1 fruit fly cellular context compared by ENCODE assay signal in the genomic region with DNA sequence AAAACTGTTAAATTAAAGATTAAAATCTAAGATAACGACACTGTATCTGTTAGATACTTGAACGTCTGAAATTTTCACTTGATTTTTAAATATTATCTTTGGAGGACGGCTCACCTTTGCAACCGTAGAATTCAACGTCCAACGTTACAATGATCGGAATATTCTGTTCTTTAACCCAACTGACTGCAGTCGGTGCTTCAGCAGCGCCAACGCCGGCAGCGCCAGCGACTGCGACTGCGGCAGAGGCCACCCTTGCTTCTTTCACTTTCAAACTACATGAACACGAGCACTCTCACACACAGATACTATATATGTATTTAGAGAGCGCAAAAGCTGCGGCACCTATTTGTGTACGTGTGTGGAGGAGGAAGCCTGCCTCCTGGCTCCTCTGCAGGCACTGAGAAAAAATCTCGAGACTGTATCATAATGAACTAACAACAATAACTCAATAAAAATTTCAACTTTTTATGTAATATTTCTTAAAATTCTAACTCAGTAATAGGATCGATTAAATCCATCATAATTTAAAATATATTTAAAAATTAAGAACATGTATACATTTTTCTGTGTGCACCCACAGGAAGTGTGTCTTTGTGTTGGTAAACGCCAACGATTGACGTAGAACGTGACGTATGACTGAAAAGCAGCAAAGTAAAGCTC.
TF ChIP-seq lines count a peak whose summit lies in the region.

No protein-coding gene starts in this region.

TF ChIP-seq in whole organism, embryonic, 481 proteins besides CTCF, POLR2A, EP300 and RAD21 (continued from another document and continues in another):
- TF ChIP-seq Antp (GFP tag; optimal IDR thresholded peaks at IDR 0.05; lab: Kevin White, UChicago) (peak; percentile 34), CG7786 (GFP tag; optimal IDR thresholded peaks at IDR 0.05; lab: Kevin White, UChicago) (peak; percentile 3), kay (GFP tag; optimal IDR thresholded peaks at IDR 0.05; lab: Kevin White, UChicago) (peak; percentile 77), CG8388 (GFP tag; optimal IDR thresholded peaks at IDR 0.05; lab: Kevin White, UChicago) (peak; percentile 90), Drgx (GFP tag; IDR thresholded peaks at IDR 0.05; lab: Robert Waterston, UW) (peak; percentile 97), CG4424 (GFP tag; optimal IDR thresholded peaks at IDR 0.05; lab: Kevin White, UChicago) (peak; percentile 90), CG32767 (GFP tag; IDR thresholded peaks at IDR 0.05; lab: Robert Waterston, UW) (peak; percentile 82), toy (GFP tag; IDR thresholded peaks at IDR 0.05; lab: Robert Waterston, UW) (peak; percentile 75; the same call in 1 of the 2 replicates), CG6813 (GFP tag; optimal IDR thresholded peaks at IDR 0.05; lab: Kevin White, UChicago) (peak; percentile 89), slbo (GFP tag; IDR thresholded peaks at IDR 0.05; lab: Robert Waterston, UW) (peak; percentile 95), crc (GFP tag; optimal IDR thresholded peaks at IDR 0.05; lab: Kevin White, UChicago) (no peak), kni (GFP tag; optimal IDR thresholded peaks at IDR 0.05; lab: Kevin White, UChicago) (peak; percentile 23), ssp (GFP tag; IDR thresholded peaks at IDR 0.05; lab: Robert Waterston, UW) (peak; percentile 82), Blimp-1 (GFP tag; optimal IDR thresholded peaks at IDR 0.05; lab: Kevin White, UChicago) (peak; percentile 89), Sox100B (GFP tag; optimal IDR thresholded peaks at IDR 0.05; lab: Kevin White, UChicago) (peak; percentile 86), dati (GFP tag; IDR thresholded peaks at IDR 0.05; lab: Robert Waterston, UW) (peak; percentile 54), gro (GFP tag; optimal IDR thresholded peaks at IDR 0.05; lab: Kevin White, UChicago) (peak; percentile 59), Dad (GFP tag; optimal IDR thresholded peaks at IDR 0.05; lab: Kevin White, UChicago) (peak; percentile 56), Awh (GFP tag; IDR thresholded peaks at IDR 0.05; lab: Robert Waterston, UW) (peak; percentile 84), CG7928 (GFP tag; optimal IDR thresholded peaks at IDR 0.05; lab: Kevin White, UChicago) (peak; percentile 58), CG33213 (GFP tag; optimal IDR thresholded peaks at IDR 0.05; lab: Kevin White, UChicago) (peak; percentile 14), pb (GFP tag; optimal IDR thresholded peaks at IDR 0.05; lab: Kevin White, UChicago) (no peak), HHEX (GFP tag; optimal IDR thresholded peaks at IDR 0.05; lab: Kevin White, UChicago) (peak; percentile 90), CG15269 (tag; optimal IDR thresholded peaks at IDR 0.05; lab: Kevin White, UChicago) (peak; percentile 90), Hey (tag; optimal IDR thresholded peaks at IDR 0.05; lab: Kevin White, UChicago) (peak; percentile 44), CG31388 (GFP tag; optimal IDR thresholded peaks at IDR 0.05; lab: Kevin White, UChicago) (peak; percentile 54), bowl (GFP tag; IDR thresholded peaks at IDR 0.05; lab: Robert Waterston, UW) (no peak), Ets65A (GFP tag; lab: Kevin White, UChicago) (peak; percentile 93), CG32532 (GFP tag; IDR thresholded peaks at IDR 0.05; lab: Robert Waterston, UW) (peak; percentile 96), CG7987 (GFP tag; optimal IDR thresholded peaks at IDR 0.05; lab: Kevin White, UChicago) (peak; percentile 68), CG8924 (tag; optimal IDR thresholded peaks at IDR 0.05; lab: Kevin White, UChicago) (peak; percentile 96), fd102C (GFP tag; optimal IDR thresholded peaks at IDR 0.05; lab: Kevin White, UChicago) (no peak), Asciz (GFP tag; optimal IDR thresholded peaks at IDR 0.05; lab: Kevin White, UChicago) (peak; percentile 82), Bgb (GFP tag; IDR thresholded peaks at IDR 0.05; lab: Robert Waterston, UW; ENCODE audit: partially characterized antibody) (no peak), ase (GFP tag; IDR thresholded peaks at IDR 0.05; lab: Robert Waterston, UW) (peak; percentile 76; the same call in 1 of the 3 replicates), zfh2 (GFP tag; optimal IDR thresholded peaks at IDR 0.05; lab: Kevin White, UChicago) (peak; percentile 43), CG11093 (GFP tag; IDR thresholded peaks at IDR 0.05; lab: Robert Waterston, UW) (peak; percentile 80), Poxn (GFP tag; IDR thresholded peaks at IDR 0.05; lab: Robert Waterston, UW) (peak; percentile 58; the same call in 1 of the 2 replicates), CG13123 (GFP tag; optimal IDR thresholded peaks at IDR 0.05; lab: Kevin White, UChicago) (peak; percentile 76), CG6175 (GFP tag; IDR thresholded peaks at IDR 0.05; lab: Robert Waterston, UW) (peak; percentile 75; the same call in 1 of the 3 replicates), otp (GFP tag; IDR thresholded peaks at IDR 0.05; lab: Robert Waterston, UW) (peak; percentile 70; the same call in 2 of the 3 replicates), CG17802 (tag; optimal IDR thresholded peaks at IDR 0.05; lab: Kevin White, UChicago) (peak; percentile 61), CG6791 (GFP tag; IDR thresholded peaks at IDR 0.05; lab: Robert Waterston, UW; ENCODE audit: partially characterized antibody) (no peak), gt (GFP tag; IDR thresholded peaks at IDR 0.05; lab: Robert Waterston, UW) (peak; percentile 73), jumu (GFP tag; optimal IDR thresholded peaks at IDR 0.05; lab: Kevin White, UChicago) (peak; percentile 33), Doc3 (GFP tag; IDR thresholded peaks at IDR 0.05; lab: Robert Waterston, UW; ENCODE audit: partially characterized antibody) (no peak), slp2 (GFP tag; optimal IDR thresholded peaks at IDR 0.05; lab: Kevin White, UChicago) (peak; percentile 21), CG6272 (GFP tag; IDR thresholded peaks at IDR 0.05; lab: Robert Waterston, UW) (peak; percentile 79), cg (GFP tag; optimal IDR thresholded peaks at IDR 0.05; lab: Kevin White, UChicago) (peak; percentile 80), Dip3 (GFP tag; optimal IDR thresholded peaks at IDR 0.05; lab: Kevin White, UChicago) (peak; percentile 68), CG9437 (GFP tag; optimal IDR thresholded peaks at IDR 0.05; lab: Kevin White, UChicago) (peak; percentile 90), tna (GFP tag; IDR thresholded peaks at IDR 0.05; lab: Robert Waterston, UW; ENCODE audit: partially characterized antibody) (no peak), CG4360 (GFP tag; IDR thresholded peaks at IDR 0.05; lab: Robert Waterston, UW) (peak; percentile 51), odd (GFP tag; optimal IDR thresholded peaks at IDR 0.05; lab: Kevin White, UChicago) (peak; percentile 86), D19A (tag; optimal IDR thresholded peaks at IDR 0.05; lab: Kevin White, UChicago) (peak; percentile 87), CG14014 (GFP tag; IDR thresholded peaks at IDR 0.05; lab: Robert Waterston, UW) (peak; percentile 88), YL-1 (GFP tag; optimal IDR thresholded peaks at IDR 0.05; lab: Kevin White, UChicago) (peak; percentile 73), corto (GFP tag; optimal IDR thresholded peaks at IDR 0.05; lab: Kevin White, UChicago) (peak; percentile 96), CG11695 (GFP tag; IDR thresholded peaks at IDR 0.05; lab: Robert Waterston, UW) (peak; percentile 88), CG11247 (GFP tag; IDR thresholded peaks at IDR 0.05; lab: Robert Waterston, UW) (peak; percentile 80), insv (GFP tag; optimal IDR thresholded peaks at IDR 0.05; lab: Kevin White, UChicago) (peak in 1 of 2 experiments; percentile 60), ab (GFP tag; optimal IDR thresholded peaks at IDR 0.05; lab: Kevin White, UChicago) (no peak), CG14667 (GFP tag; IDR thresholded peaks at IDR 0.05; lab: Robert Waterston, UW) (peak; percentile 87), CG9797 (GFP tag; optimal IDR thresholded peaks at IDR 0.05; lab: Kevin White, UChicago) (no peak), crol (GFP tag; IDR thresholded peaks at IDR 0.05; lab: Robert Waterston, UW) (0 out of 2 replicates have a peak, but pooled peaks have one; percentile 30), btn (GFP tag; optimal IDR thresholded peaks at IDR 0.05; lab: Kevin White, UChicago) (no peak), bab2 (GFP tag; optimal IDR thresholded peaks at IDR 0.05; lab: Kevin White, UChicago) (peak; percentile 46), Dref (GFP tag; IDR thresholded peaks at IDR 0.05; lab: Robert Waterston, UW) (0 out of 2 replicates have a peak, but pooled peaks have one; percentile 27), pzg (GFP tag; optimal IDR thresholded peaks at IDR 0.05; lab: Kevin White, UChicago) (no peak), phol (tag; optimal IDR thresholded peaks at IDR 0.05; lab: Kevin White, UChicago) (peak; percentile 91), Aef1 (GFP tag; IDR thresholded peaks at IDR 0.05; lab: Robert Waterston, UW) (peak; percentile 85), sens (GFP tag; lab: Kevin White, UChicago) (peak; percentile 95), vnd (GFP tag; IDR thresholded peaks at IDR 0.05; lab: Robert Waterston, UW; ENCODE audit: partially characterized antibody) (no peak), nmo (GFP tag; optimal IDR thresholded peaks at IDR 0.05; lab: Kevin White, UChicago) (peak; percentile 93), CrebB (tag; optimal IDR thresholded peaks at IDR 0.05; lab: Kevin White, UChicago) (peak; percentile 88), CG9876 (GFP tag; optimal IDR thresholded peaks at IDR 0.05; lab: Kevin White, UChicago) (no peak), HLH3B (GFP tag; IDR thresholded peaks at IDR 0.05; lab: Robert Waterston, UW) (peak; percentile 91), CG34422 (GFP tag; IDR thresholded peaks at IDR 0.05; lab: Robert Waterston, UW) (peak; percentile 86), seq (GFP tag; IDR thresholded peaks at IDR 0.05; lab: Robert Waterston, UW) (peak; percentile 88), Nf-YB (GFP tag; optimal IDR thresholded peaks at IDR 0.05; lab: Kevin White, UChicago) (peak; percentile 75), HLH4C (GFP tag; IDR thresholded peaks at IDR 0.05; lab: Robert Waterston, UW; ENCODE audit: partially characterized antibody) (no peak), Bteb2 (GFP tag; optimal IDR thresholded peaks at IDR 0.05; lab: Kevin White, UChicago) (peak; percentile 60), Xbp1 (GFP tag; optimal IDR thresholded peaks at IDR 0.05; lab: Kevin White, UChicago) (peak; percentile 90), CG17568 (GFP tag; optimal IDR thresholded peaks at IDR 0.05; lab: Kevin White, UChicago) (peak; percentile 85), sens-2 (GFP tag; IDR thresholded peaks at IDR 0.05; lab: Robert Waterston, UW) (peak; percentile 60; the same call in 1 of the 2 replicates), H2.0 (GFP tag; IDR thresholded peaks at IDR 0.05; lab: Robert Waterston, UW) (peak; percentile 86), CHES-1-like (GFP tag; optimal IDR thresholded peaks at IDR 0.05; lab: Kevin White, UChicago) (peak; percentile 30), CG11696 (GFP tag; IDR thresholded peaks at IDR 0.05; lab: Robert Waterston, UW) (peak; percentile 55; the same call in 1 of the 2 replicates), CG14860 (GFP tag; IDR thresholded peaks at IDR 0.05; lab: Robert Waterston, UW; ENCODE audit: partially characterized antibody) (no peak), CG1529 (GFP tag; optimal IDR thresholded peaks at IDR 0.05; lab: Kevin White, UChicago) (peak; percentile 81), CG17359 (tag; optimal IDR thresholded peaks at IDR 0.05; lab: Kevin White, UChicago) (peak; percentile 91), amos (GFP tag; IDR thresholded peaks at IDR 0.05; lab: Robert Waterston, UW; ENCODE audit: partially characterized antibody) (no peak), tio (GFP tag; optimal IDR thresholded peaks at IDR 0.05; lab: Kevin White, UChicago) (peak; percentile 86), pho (GFP tag; optimal IDR thresholded peaks at IDR 0.05; lab: Kevin White, UChicago) (peak; percentile 67), E2f1 (GFP tag; IDR thresholded peaks at IDR 0.05; lab: Robert Waterston, UW) (peak; percentile 83), pros (GFP tag; optimal IDR thresholded peaks at IDR 0.05; lab: Kevin White, UChicago) (peak; percentile 11), CG30020 (tag; optimal IDR thresholded peaks at IDR 0.05; lab: Kevin White, UChicago) (peak; percentile 61), CG10959 (GFP tag; IDR thresholded peaks at IDR 0.05; lab: Robert Waterston, UW) (peak; percentile 79), Opbp (GFP tag; IDR thresholded peaks at IDR 0.05; lab: Robert Waterston, UW; ENCODE audit: partially characterized antibody) (no peak), Doc2 (GFP tag; IDR thresholded peaks at IDR 0.05; lab: Robert Waterston, UW) (peak; percentile 54; the same call in 1 of the 2 replicates), CG5245 (GFP tag; optimal IDR thresholded peaks at IDR 0.05; lab: Kevin White, UChicago) (peak; percentile 83), CkIIα-i1 (GFP tag; IDR thresholded peaks at IDR 0.05; lab: Robert Waterston, UW) (no peak), org-1 (GFP tag; optimal IDR thresholded peaks at IDR 0.05; lab: Kevin White, UChicago) (peak; percentile 89), zf30C (GFP tag; optimal IDR thresholded peaks at IDR 0.05; lab: Kevin White, UChicago) (peak; percentile 86), Dek (tag; optimal IDR thresholded peaks at IDR 0.05; lab: Kevin White, UChicago) (peak; percentile 94), lbe (GFP tag; optimal IDR thresholded peaks at IDR 0.05; lab: Kevin White, UChicago) (peak; percentile 97), Eip74EF (GFP tag; optimal IDR thresholded peaks at IDR 0.05; lab: Kevin White, UChicago) (peak in 1 of 2 experiments; percentile 91), CG15073 (GFP tag; optimal IDR thresholded peaks at IDR 0.05; lab: Kevin White, UChicago) (peak; percentile 39), run (tag; optimal IDR thresholded peaks at IDR 0.05; lab: Kevin White, UChicago) (peak; percentile 59), CG2129 (GFP tag; IDR thresholded peaks at IDR 0.05; lab: Robert Waterston, UW; ENCODE audit: partially characterized antibody) (no peak), CG13287 (GFP tag; IDR thresholded peaks at IDR 0.05; lab: Robert Waterston, UW; ENCODE audit: partially characterized antibody) (no peak), pfk (GFP tag; optimal IDR thresholded peaks at IDR 0.05; lab: Kevin White, UChicago) (peak; percentile 2), HLH54F (GFP tag; optimal IDR thresholded peaks at IDR 0.05; lab: Kevin White, UChicago) (peak; percentile 47), Dfd (GFP tag; optimal IDR thresholded peaks at IDR 0.05; lab: Kevin White, UChicago) (no peak), Tbp (GFP tag; optimal IDR thresholded peaks at IDR 0.05; lab: Kevin White, UChicago) (no peak), inv (GFP tag; IDR thresholded peaks at IDR 0.05; lab: Robert Waterston, UW; ENCODE audit: partially characterized antibody) (no peak), CG16863 (GFP tag; optimal IDR thresholded peaks at IDR 0.05; lab: Kevin White, UChicago) (peak; percentile 57), CG4282 (GFP tag; optimal IDR thresholded peaks at IDR 0.05; lab: Kevin White, UChicago) (no peak), CG6689 (GFP tag; IDR thresholded peaks at IDR 0.05; lab: Robert Waterston, UW) (peak; percentile 88), usp (GFP tag; optimal IDR thresholded peaks at IDR 0.05; lab: Kevin White, UChicago) (no peak), CG14710 (tag; optimal IDR thresholded peaks at IDR 0.05; lab: Kevin White, UChicago) (peak; percentile 86)
